Fruit fly (Drosophila melanogaster) whole organism, adult: ENCODE results near the gene Meics.

Source experiments
- CG11617 ChIP-seq: fragments of 200-800 bp; sonication (Bioruptor generic); optimal IDR thresholded peaks from 2 replicates; lab custom pipeline; 2017; ENCODE audit warnings: mild to moderate bottlenecking, missing biosample characterization, missing genetic modification reagents, missing genetic modification characterization
- CG7101 ChIP-seq: fragments of 200-800 bp; sonication (Bioruptor generic); optimal IDR thresholded peaks from 2 replicates; lab custom pipeline; 2018; ENCODE audit warnings: missing biosample characterization, mild to moderate bottlenecking, missing genetic modification characterization, moderate library complexity
- cic ChIP-seq: fragments of 200-800 bp; sonication (Bioruptor generic); optimal IDR thresholded peaks from 2 replicates; lab custom pipeline; 2017; ENCODE audit warnings: missing biosample characterization, mild to moderate bottlenecking, missing genetic modification characterization, moderate library complexity
- cnc ChIP-seq, 2 experiments: fragments of >200 bp; optimal IDR thresholded peaks; 2 replicates each; lab custom pipeline; 2017
- kay ChIP-seq: fragments of 200-800 bp; sonication (Bioruptor generic); peaks from one replicate; lab custom pipeline; 2016; ENCODE audit warnings: missing biosample characterization, missing genetic modification characterization, borderline replicate concordance
- tj ChIP-seq: fragments of 200-800 bp; sonication (Bioruptor generic); optimal IDR thresholded peaks from 3 replicates; lab custom pipeline; 2017; ENCODE audit warnings: missing biosample characterization, mild to moderate bottlenecking, missing genetic modification characterization, moderate library complexity

- no peak for TF ChIP-seq cic
- TF ChIP-seq kay (GFP tag; lab: Kevin White, UChicago): no peak
- TF ChIP-seq tj (GFP tag; lab: Kevin White, UChicago): no peak
- TF ChIP-seq cnc (optimal IDR thresholded peaks at IDR 0.05; lab: Kevin White, UChicago): no peak
- TF ChIP-seq CG11617 (GFP tag; lab: Kevin White, UChicago): no peak
- TF ChIP-seq CG7101 (tag; lab: Kevin White, UChicago): no peak
Measured at dm6 chr3L:13920632-13920981, 43.9 kb downstream of the Meics start.
